Fruit fly (Drosophila melanogaster) whole organism, embryonic: Measurements from ENCODE around the gene CG34298.
A peak's percentile ranks its signal among the peaks of the same experiment; 100 is the strongest.

ENCODE experiments used
- Blimp-1 ChIP-seq: fragments of 200-800 bp; sonication (Bioruptor generic); optimal IDR thresholded peaks from 3 replicates; lab custom pipeline; 2018; ENCODE audit warnings: missing biosample characterization, missing genetic modification characterization, mild to moderate bottlenecking, moderate library complexity, missing genetic modification reagents
- CG11093 ChIP-seq: fragments of 200-800 bp; sonication (Bioruptor generic); IDR thresholded peaks from 3 replicates; pipeline ENCODE4 v1.3.6; 2022; ENCODE audit warnings: missing biosample characterization, missing genetic modification characterization
- CG14050 ChIP-seq: fragments of 200-800 bp; sonication (Bioruptor generic); IDR thresholded peaks from 3 replicates; pipeline ENCODE4 v1.3.6; 2022; ENCODE audit warnings: missing biosample characterization, missing genetic modification characterization
- CG15514 ChIP-seq: fragments of 200-800 bp; sonication (Bioruptor generic); optimal IDR thresholded peaks from 3 replicates; lab custom pipeline; 2017; ENCODE audit warnings: missing biosample characterization, missing genetic modification characterization, mild to moderate bottlenecking, moderate library complexity, missing genetic modification reagents
- CG17186 ChIP-seq: fragments of 200-800 bp; sonication (Bioruptor generic); optimal IDR thresholded peaks from 3 replicates; lab custom pipeline; 2017; ENCODE audit warnings: missing biosample characterization, missing genetic modification reagents, missing genetic modification characterization
- CG17385 ChIP-seq: fragments of 200-800 bp; sonication (Bioruptor generic); optimal IDR thresholded peaks from 3 replicates; lab custom pipeline; 2018; ENCODE audit warnings: missing biosample characterization, mild to moderate bottlenecking, missing genetic modification characterization
- CG2116 ChIP-seq: fragments of 200-800 bp; sonication (Bioruptor generic); optimal IDR thresholded peaks from 3 replicates; lab custom pipeline; 2018; ENCODE audit warnings: missing biosample characterization, mild to moderate bottlenecking, missing genetic modification characterization
- CG31224 ChIP-seq: fragments of 200-800 bp; sonication (Bioruptor generic); IDR thresholded peaks from 2 replicates; pipeline ENCODE4 v1.3.6; 2022; ENCODE audit warnings: missing biosample characterization, missing genetic modification characterization
- CG32532 ChIP-seq: fragments of 200-800 bp; sonication (Bioruptor generic); IDR thresholded peaks from 2 replicates; pipeline ENCODE4 v1.3.6; 2022; ENCODE audit warnings: missing biosample characterization, missing genetic modification characterization
- CG3838 ChIP-seq: fragments of 200-800 bp; sonication (Bioruptor generic); optimal IDR thresholded peaks from 3 replicates; lab custom pipeline; 2016; ENCODE audit warnings: missing biosample characterization, missing genetic modification characterization
- CG3847 ChIP-seq: fragments of 200-800 bp; sonication (Bioruptor generic); IDR thresholded peaks from 2 replicates; pipeline ENCODE4 v1.3.6; 2022; ENCODE audit warnings: missing biosample characterization, missing genetic modification characterization
- CG4424 ChIP-seq: fragments of 200-800 bp; sonication (Bioruptor generic); optimal IDR thresholded peaks from 3 replicates; lab custom pipeline; 2016; ENCODE audit warnings: missing biosample characterization, missing genetic modification characterization
- CG6272 ChIP-seq: fragments of 200-800 bp; sonication (Bioruptor generic); IDR thresholded peaks from 2 replicates; pipeline ENCODE4 v1.3.6; 2022; ENCODE audit warnings: missing biosample characterization, missing genetic modification characterization
- CG6854 ChIP-seq: fragments of 200-800 bp; sonication (Bioruptor generic); optimal IDR thresholded peaks from 3 replicates; lab custom pipeline; 2017; ENCODE audit warnings: missing biosample characterization, mild to moderate bottlenecking, missing genetic modification characterization
- CG8290 ChIP-seq, 3 experiments: fragments of 200-800 bp; sonication (Bioruptor generic); optimal IDR thresholded peaks; 2 replicates each; lab custom pipeline; 2016 to 2019; ENCODE audit warnings: missing biosample characterization in 3 of 3, missing genetic modification characterization in 3 of 3, mild to moderate bottlenecking in 2 of 3, moderate library complexity in 1 of 3
- CG8765 ChIP-seq: fragments of 200-800 bp; sonication (Bioruptor generic); IDR thresholded peaks from 2 replicates; pipeline ENCODE4 v1.3.6; 2022; ENCODE audit warnings: missing biosample characterization, missing genetic modification characterization
- CG9215 ChIP-seq: fragments of 200-800 bp; sonication (Bioruptor generic); IDR thresholded peaks from 2 replicates; pipeline ENCODE4 v1.3.6; 2022; ENCODE audit warnings: missing biosample characterization, missing genetic modification characterization
- CG9609 ChIP-seq: fragments of 200-800 bp; sonication (Bioruptor generic); optimal IDR thresholded peaks from 3 replicates; lab custom pipeline; 2016; ENCODE audit warnings: missing biosample characterization, missing genetic modification characterization
- CG9797 ChIP-seq: fragments of 200-800 bp; sonication (Bioruptor generic); optimal IDR thresholded peaks from 3 replicates; lab custom pipeline; 2018; ENCODE audit warnings: missing biosample characterization, mild to moderate bottlenecking, missing genetic modification characterization
- CHES-1-like ChIP-seq: fragments of 200-800 bp; sonication (Bioruptor generic); optimal IDR thresholded peaks from 2 replicates; lab custom pipeline; 2016; ENCODE audit warnings: missing biosample characterization, missing genetic modification characterization
- CTCF ChIP-seq: fragments of 200-800 bp; sonication (Bioruptor generic); optimal IDR thresholded peaks from 2 replicates; lab custom pipeline; 2017; ENCODE audit warnings: missing biosample characterization, mild to moderate bottlenecking, missing genetic modification characterization, moderate library complexity
- CrebB ChIP-seq: fragments of 200-800 bp; sonication (Bioruptor generic); optimal IDR thresholded peaks from 3 replicates; lab custom pipeline; 2018; ENCODE audit warnings: missing biosample characterization, mild to moderate bottlenecking, missing genetic modification characterization
- H15 ChIP-seq: fragments of 200-800 bp; sonication (Bioruptor generic); IDR thresholded peaks from 3 replicates; pipeline ENCODE4 v1.3.6; 2022; ENCODE audit warnings: missing biosample characterization, missing genetic modification characterization
- Hmr ChIP-seq: fragments of 200-800 bp; sonication (Bioruptor generic); optimal IDR thresholded peaks from 3 replicates; lab custom pipeline; 2017; ENCODE audit warnings: mild to moderate bottlenecking, missing biosample characterization, missing genetic modification reagents, missing genetic modification characterization
- Kr ChIP-seq: fragments of 200-800 bp; sonication (Bioruptor generic); optimal IDR thresholded peaks from 2 replicates; lab custom pipeline; 2017; ENCODE audit warnings: missing biosample characterization, mild to moderate bottlenecking, missing genetic modification characterization
- MBD-R2 ChIP-seq: fragments of 200-800 bp; sonication (Bioruptor generic); IDR thresholded peaks from 2 replicates; pipeline ENCODE4 v1.3.6; 2022; ENCODE audit warnings: missing biosample characterization, missing genetic modification characterization
- Scr ChIP-seq: fragments of 200-800 bp; sonication (Bioruptor generic); IDR thresholded peaks from 2 replicates; pipeline ENCODE4 v1.3.6; 2022; ENCODE audit warnings: missing biosample characterization, missing genetic modification characterization; ENCODE audit not compliant: partially characterized antibody
- Six4 ChIP-seq: fragments of 200-800 bp; sonication (Bioruptor generic); optimal IDR thresholded peaks from 2 replicates; lab custom pipeline; 2016; ENCODE audit warnings: missing biosample characterization, missing genetic modification characterization
- Sry-β ChIP-seq: fragments of 200-800 bp; sonication (Bioruptor generic); optimal IDR thresholded peaks from 2 replicates; lab custom pipeline; 2018; ENCODE audit warnings: missing biosample characterization, mild to moderate bottlenecking, missing genetic modification characterization, moderate library complexity
- Stat92E ChIP-seq, 3 experiments: fragments of >200 bp in 2 of 3; fragments of 200-800 bp in 1 of 3; sonication (Bioruptor generic) in 1 of 3; optimal IDR thresholded peaks; 2 replicates each; lab custom pipeline; 2017 to 2019; ENCODE audit warnings: missing biosample characterization in 3 of 3, missing genetic modification characterization in 3 of 3, mild to moderate bottlenecking in 1 of 3, moderate library complexity in 1 of 3
- ash1 ChIP-seq: fragments of 200-800 bp; sonication (Bioruptor generic); optimal IDR thresholded peaks from 2 replicates; lab custom pipeline; 2018; ENCODE audit warnings: missing biosample characterization, mild to moderate bottlenecking, missing genetic modification characterization
- bsh ChIP-seq, 2 experiments: fragments of 200-800 bp; sonication (Bioruptor generic); optimal IDR thresholded peaks; 2 replicates each; lab custom pipeline; 2017 to 2018; ENCODE audit warnings: mild to moderate bottlenecking in 2 of 2, missing biosample characterization in 2 of 2, missing genetic modification characterization in 2 of 2, moderate library complexity in 1 of 2
- chn ChIP-seq: fragments of 200-800 bp; sonication (Bioruptor generic); optimal IDR thresholded peaks from 2 replicates; lab custom pipeline; 2016; ENCODE audit warnings: missing biosample characterization, missing genetic modification characterization
- ci ChIP-seq: fragments of 200-800 bp; sonication (Bioruptor generic); IDR thresholded peaks from 3 replicates; pipeline ENCODE4 v1.3.6; 2022; ENCODE audit warnings: missing biosample characterization, missing genetic modification characterization
- corto ChIP-seq: fragments of 200-800 bp; sonication (Bioruptor generic); optimal IDR thresholded peaks from 2 replicates; lab custom pipeline; 2016; ENCODE audit warnings: missing biosample characterization, mild to moderate bottlenecking, missing genetic modification characterization, moderate library complexity
- dan ChIP-seq: fragments of 200-800 bp; sonication (Bioruptor generic); IDR thresholded peaks from 2 replicates; pipeline ENCODE4 v1.3.6; 2022; ENCODE audit warnings: missing biosample characterization, missing genetic modification characterization
- danr ChIP-seq: fragments of 200-800 bp; sonication (Bioruptor generic); IDR thresholded peaks from 2 replicates; pipeline ENCODE4 v1.3.6; 2022; ENCODE audit warnings: missing biosample characterization, missing genetic modification characterization
- ken ChIP-seq: fragments of 200-800 bp; sonication (Bioruptor generic); IDR thresholded peaks from 3 replicates; pipeline ENCODE4 v1.3.6; 2022; ENCODE audit warnings: missing biosample characterization, missing genetic modification characterization
- klu ChIP-seq: fragments of 200-800 bp; sonication (Bioruptor generic); IDR thresholded peaks from 2 replicates; pipeline ENCODE4 v1.3.6; 2022; ENCODE audit warnings: missing biosample characterization, missing genetic modification characterization
- lov ChIP-seq, 2 experiments: fragments of 200-800 bp in 1 of 2; fragments of >200 bp in 1 of 2; sonication (Bioruptor generic) in 1 of 2; IDR thresholded peaks in 1 of 2; optimal IDR thresholded peaks in 1 of 2; 2 replicates in 1 of 2; 3 replicates in 1 of 2; pipeline versions ENCODE4 v1.3.6 to Lab custom; 2017 to 2022; ENCODE audit warnings: missing biosample characterization in 1 of 2, missing genetic modification characterization in 1 of 2
- pfk ChIP-seq: fragments of 200-800 bp; sonication (Bioruptor generic); optimal IDR thresholded peaks from 2 replicates; lab custom pipeline; 2018; ENCODE audit warnings: missing biosample characterization, mild to moderate bottlenecking, missing genetic modification characterization, moderate library complexity
- slbo ChIP-seq: fragments of 200-800 bp; sonication (Bioruptor generic); IDR thresholded peaks from 2 replicates; pipeline ENCODE4 v1.3.6; 2022; ENCODE audit warnings: missing biosample characterization, missing genetic modification characterization
- sna ChIP-seq: fragments of 200-800 bp; sonication (Bioruptor generic); IDR thresholded peaks from 2 replicates; pipeline ENCODE4 v1.3.6; 2022; ENCODE audit warnings: missing biosample characterization, missing genetic modification characterization; ENCODE audit not compliant: partially characterized antibody
- stc ChIP-seq: fragments of 200-800 bp; sonication (Bioruptor generic); IDR thresholded peaks from 2 replicates; pipeline ENCODE4 v1.3.6; 2022; ENCODE audit warnings: missing biosample characterization, missing genetic modification characterization
- ttk ChIP-seq: fragments of 200-800 bp; sonication (Bioruptor generic); IDR thresholded peaks from 2 replicates; pipeline ENCODE4 v2.1.2; 2022; ENCODE audit warnings: missing biosample characterization, missing genetic modification characterization
- tx ChIP-seq: fragments of 200-800 bp; sonication (Bioruptor generic); optimal IDR thresholded peaks from 2 replicates; lab custom pipeline; 2016; ENCODE audit warnings: missing biosample characterization, missing genetic modification characterization
- vvl ChIP-seq: fragments of 200-800 bp; sonication (Bioruptor generic); IDR thresholded peaks from 2 replicates; pipeline ENCODE4 v1.3.6; 2022; ENCODE audit warnings: missing biosample characterization, missing genetic modification characterization
- wek ChIP-seq: fragments of 200-800 bp; sonication (Bioruptor generic); optimal IDR thresholded peaks from 3 replicates; lab custom pipeline; 2018; ENCODE audit warnings: missing biosample characterization, mild to moderate bottlenecking, missing genetic modification characterization, moderate library complexity

CG34298 gene

DNA sequence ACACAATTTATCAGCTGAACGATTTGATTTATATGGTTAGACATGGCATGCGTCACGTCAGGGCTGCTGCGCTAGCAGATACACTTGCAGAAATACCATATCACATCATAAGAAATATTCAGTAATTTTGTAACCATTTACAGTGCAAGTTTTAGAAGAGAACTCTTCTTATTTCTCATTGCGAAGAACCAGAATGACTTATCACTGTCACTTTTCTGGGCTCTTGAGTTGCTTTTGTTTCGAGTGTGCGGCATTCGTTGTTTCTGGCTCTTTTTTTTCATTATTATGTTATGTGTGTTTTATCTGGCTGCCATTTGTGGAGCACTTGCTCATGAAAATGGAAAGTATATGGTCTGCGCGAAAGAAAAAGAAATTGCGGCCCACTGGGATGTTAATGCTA is 17.6 kb upstream of the CG34298 start (continued):
- TF ChIP-seq Hmr (GFP tag; lab: Kevin White, UChicago) (no peak), CG9215 (GFP tag; lab: Robert Waterston, UW) (no peak), CG9797 (GFP tag; lab: Kevin White, UChicago) (no peak), Scr (GFP tag; lab: Robert Waterston, UW) (no peak), CG6272 (no peak), bsh (GFP tag; optimal IDR thresholded peaks at IDR 0.05; lab: Kevin White, UChicago) (peak in 1 of 2 experiments; percentile 34), CG32532 (GFP tag; lab: Robert Waterston, UW) (0 out of 2 replicates have a peak, but pooled peaks have one; percentile 15), lov (optimal IDR thresholded peaks at IDR 0.05; lab: Kevin White, UChicago) (no peak), lov (GFP tag; IDR thresholded peaks at IDR 0.05; lab: Robert Waterston, UW) (0 out of 3 replicates have a peak, but pooled peaks have one; percentile 43), Blimp-1 (GFP tag; lab: Kevin White, UChicago) (peak; percentile 41)
- TF ChIP-seq, all 482 proteins: peak for 38

DNA sequence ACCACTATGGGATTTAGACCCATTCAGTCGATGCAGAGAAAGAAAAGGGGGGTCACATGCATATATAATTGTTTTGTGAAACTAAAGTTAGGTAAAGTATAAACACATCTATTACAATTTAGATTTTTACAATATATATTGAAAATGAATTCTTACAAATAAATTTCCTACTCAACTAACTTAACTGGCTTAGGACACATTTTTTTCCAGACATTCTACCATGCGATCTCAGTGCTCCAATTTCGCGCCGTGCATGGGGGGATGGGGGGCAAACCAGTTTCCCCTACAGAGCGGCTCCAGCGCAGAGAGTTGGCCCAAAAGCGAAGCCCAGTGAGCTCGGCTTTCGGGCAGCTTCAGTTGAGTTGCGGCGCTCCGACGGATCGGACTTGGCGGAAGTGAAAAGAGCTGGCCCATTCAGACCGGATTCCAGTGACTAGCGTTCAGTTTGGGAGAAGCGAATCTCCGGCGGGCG is 16.5 kb upstream of the CG34298 start, which contains the start of gene CG7896:
CG7896 (plus strand) TSS at position 354 of the 472 bp plus-strand sequence.
- TF ChIP-seq stc (GFP tag; lab: Robert Waterston, UW): peak; percentile 80
- no peak for TF ChIP-seq CrebB (tag; lab: Kevin White, UChicago)
- no peak for TF ChIP-seq wek
- TF ChIP-seq chn: no peak
- peak; percentile 75 for TF ChIP-seq CG3847
- peak; percentile 51 for TF ChIP-seq CG6854 (GFP tag; lab: Kevin White, UChicago)
- TF ChIP-seq Sry-β: no peak
- no peak for TF ChIP-seq CG9609 (GFP tag; lab: Kevin White, UChicago)
- TF ChIP-seq Scr (GFP tag; lab: Robert Waterston, UW): no peak
- peak; percentile 72 for TF ChIP-seq CG31224
- 0 out of 2 replicates have a peak, but pooled peaks have one; percentile 37 for TF ChIP-seq klu (GFP tag; lab: Robert Waterston, UW)
- TF ChIP-seq ci (GFP tag; lab: Robert Waterston, UW): peak; percentile 58; the same call in 1 of the 3 replicates
- peak; percentile 78 for TF ChIP-seq ttk
- no peak for TF ChIP-seq CTCF (GFP tag; lab: Kevin White, UChicago)
- peak; percentile 73 for TF ChIP-seq danr (GFP tag; lab: Robert Waterston, UW)
- peak; percentile 51; the same call in 1 of the 2 replicates for TF ChIP-seq MBD-R2 (GFP tag; lab: Robert Waterston, UW)
- no peak for TF ChIP-seq pfk (GFP tag; lab: Kevin White, UChicago)
- peak in 1 of 3 experiments; percentile 13 for TF ChIP-seq Stat92E (GFP tag; optimal IDR thresholded peaks at IDR 0.05; lab: Kevin White, UChicago)
- TF ChIP-seq CG15514 (GFP tag; lab: Kevin White, UChicago): peak; percentile 48
- TF ChIP-seq sna (GFP tag; lab: Robert Waterston, UW): no peak
- TF ChIP-seq CG17186 (GFP tag; lab: Kevin White, UChicago): no peak
- no peak for TF ChIP-seq Kr (GFP tag; lab: Kevin White, UChicago)
- peak; percentile 71; the same call in 2 of the 3 replicates for TF ChIP-seq CG14050
- TF ChIP-seq corto (GFP tag; lab: Kevin White, UChicago): peak; percentile 91
- no peak for TF ChIP-seq tx (GFP tag; lab: Kevin White, UChicago)
- peak; percentile 34 for TF ChIP-seq CG2116 (GFP tag; lab: Kevin White, UChicago)
- peak; percentile 90 for TF ChIP-seq vvl (GFP tag; lab: Robert Waterston, UW)
- TF ChIP-seq ken (GFP tag; lab: Robert Waterston, UW): peak; percentile 82
- peak; percentile 40; the same call in 1 of the 2 replicates for TF ChIP-seq CG8765 (GFP tag; lab: Robert Waterston, UW)
- TF ChIP-seq H15: peak; percentile 55
- TF ChIP-seq CG11093 (GFP tag; lab: Robert Waterston, UW): peak; percentile 78
- TF ChIP-seq dan (GFP tag; lab: Robert Waterston, UW): no peak
- peak; percentile 25 for TF ChIP-seq Six4 (GFP tag; lab: Kevin White, UChicago)
- peak; percentile 66 for TF ChIP-seq CG17385 (GFP tag; lab: Kevin White, UChicago)
- no peak for TF ChIP-seq ash1 (GFP tag; lab: Kevin White, UChicago)
- peak; percentile 84 for TF ChIP-seq slbo (GFP tag; lab: Robert Waterston, UW)
- TF ChIP-seq CG3838 (GFP tag; lab: Kevin White, UChicago): no peak
- peak; percentile 47 for TF ChIP-seq CG8290 (GFP tag; optimal IDR thresholded peaks at IDR 0.05; lab: Kevin White, UChicago)
- TF ChIP-seq CG8290 (tag; optimal IDR thresholded peaks at IDR 0.05; lab: Kevin White, UChicago): peak in 1 of 2 experiments; percentile 8
- peak; percentile 69 for TF ChIP-seq CG4424
- no peak for TF ChIP-seq CHES-1-like (GFP tag; lab: Kevin White, UChicago)
